Worm (Caenorhabditis elegans) whole organism, L2 larva: ENCODE data around the gene Y43B11AR.3.

Experiments used
- C34F6.9 ChIP-seq: fragments of 150-350 bp; optimal IDR thresholded peaks from 2 replicates; lab custom pipeline; 2014; ENCODE audit warnings: missing biosample characterization, missing genetic modification characterization
- F13H6.1 ChIP-seq: sonication (generic microtip); optimal IDR thresholded peaks from 2 replicates; lab custom pipeline; 2016; ENCODE audit warnings: missing genetic modification characterization, missing compliant biosample characterization
- R02D3.7 ChIP-seq: fragments of 150-350 bp; optimal IDR thresholded peaks from 2 replicates; lab custom pipeline; 2014; ENCODE audit warnings: missing biosample characterization, missing genetic modification characterization
- Y55F3AM.14 ChIP-seq: fragments of 200-800 bp; sonication (Bioruptor generic); optimal IDR thresholded peaks from 2 replicates; lab custom pipeline; 2018; ENCODE audit warnings: mild to moderate bottlenecking, missing genetic modification characterization, missing compliant biosample characterization
- alr-1 ChIP-seq: fragments of 150-350 bp; optimal IDR thresholded peaks from 2 replicates; lab custom pipeline; 2014; ENCODE audit warnings: missing biosample characterization, missing genetic modification characterization
- aly-2 ChIP-seq: fragments of 150-350 bp; optimal IDR thresholded peaks from 2 replicates; lab custom pipeline; 2014; ENCODE audit warnings: missing biosample characterization, missing genetic modification characterization
- ama-1 ChIP-seq: fragments of 150-350 bp; optimal IDR thresholded peaks from 2 replicates; lab custom pipeline; 2018; ENCODE audit warnings: inconsistent platforms
- blmp-1 ChIP-seq: sonication (generic microtip); optimal IDR thresholded peaks from 2 replicates; lab custom pipeline; 2017; ENCODE audit warnings: missing genetic modification characterization, mild to moderate bottlenecking, missing compliant biosample characterization, antibody characterized with exemption, moderate library complexity; ENCODE audit not compliant: insufficient read depth
- ceh-16 ChIP-seq: fragments of 150-350 bp; optimal IDR thresholded peaks from 2 replicates; lab custom pipeline; 2014; ENCODE audit warnings: missing biosample characterization, missing genetic modification characterization
- ceh-82 ChIP-seq: fragments of 150-350 bp; optimal IDR thresholded peaks from 2 replicates; lab custom pipeline; 2014; ENCODE audit warnings: missing biosample characterization, missing genetic modification characterization
- dmd-4 ChIP-seq: sonication (generic microtip); optimal IDR thresholded peaks from 2 replicates; lab custom pipeline; 2017; ENCODE audit warnings: missing biosample characterization, missing genetic modification characterization
- elt-1 ChIP-seq: fragments of 150-350 bp; optimal IDR thresholded peaks from 2 replicates; lab custom pipeline; 2014; ENCODE audit warnings: missing biosample characterization, missing genetic modification characterization
- elt-3 ChIP-seq: sonication (generic microtip); optimal IDR thresholded peaks from 2 replicates; lab custom pipeline; 2017; ENCODE audit warnings: missing biosample characterization, missing genetic modification characterization
- gmeb-1 ChIP-seq: fragments of 150-350 bp; optimal IDR thresholded peaks from 2 replicates; lab custom pipeline; 2014; ENCODE audit warnings: missing biosample characterization, missing genetic modification characterization
- lin-13 ChIP-seq: fragments of 150-350 bp; optimal IDR thresholded peaks from 2 replicates; lab custom pipeline; 2014; ENCODE audit warnings: missing biosample characterization, missing genetic modification reagents, missing genetic modification characterization
- lin-39 ChIP-seq: fragments of 150-350 bp; optimal IDR thresholded peaks from 2 replicates; lab custom pipeline; 2014; ENCODE audit warnings: missing biosample characterization, missing genetic modification reagents, missing genetic modification characterization
- lsy-2 ChIP-seq, 2 experiments: fragments of 150-350 bp in 1 of 2; sonication (generic microtip) in 1 of 2; optimal IDR thresholded peaks; 2 replicates each; lab custom pipeline; 2014 to 2017; ENCODE audit warnings: missing biosample characterization in 2 of 2, missing genetic modification characterization in 2 of 2
- mdl-1 ChIP-seq, 2 experiments: fragments of 150-350 bp in 1 of 2; sonication (generic microtip) in 1 of 2; optimal IDR thresholded peaks; 2 replicates each; lab custom pipeline; 2017; ENCODE audit warnings: missing biosample characterization in 2 of 2, missing genetic modification characterization in 2 of 2
- nhr-10 ChIP-seq: sonication (generic microtip); optimal IDR thresholded peaks from 2 replicates; lab custom pipeline; 2017; ENCODE audit warnings: missing biosample characterization, missing genetic modification characterization
- nhr-11 ChIP-seq: fragments of 150-350 bp; optimal IDR thresholded peaks from 2 replicates; lab custom pipeline; 2014; ENCODE audit warnings: missing biosample characterization, missing genetic modification characterization
- nhr-12 ChIP-seq: fragments of 150-350 bp; optimal IDR thresholded peaks from 2 replicates; lab custom pipeline; 2014; ENCODE audit warnings: missing biosample characterization, missing genetic modification characterization
- nhr-129 ChIP-seq: fragments of 150-350 bp; optimal IDR thresholded peaks from 2 replicates; lab custom pipeline; 2014; ENCODE audit warnings: missing biosample characterization, missing genetic modification characterization
- nhr-21 ChIP-seq: fragments of 150-350 bp; optimal IDR thresholded peaks from 2 replicates; lab custom pipeline; 2014; ENCODE audit warnings: missing biosample characterization, missing genetic modification characterization
- nhr-23 ChIP-seq: fragments of 150-350 bp; optimal IDR thresholded peaks from 2 replicates; lab custom pipeline; 2014; ENCODE audit warnings: missing biosample characterization, missing genetic modification reagents, missing genetic modification characterization
- nhr-237 ChIP-seq: fragments of 150-350 bp; optimal IDR thresholded peaks from 2 replicates; lab custom pipeline; 2014; ENCODE audit warnings: missing biosample characterization, missing genetic modification characterization
- nhr-25 ChIP-seq: fragments of 150-350 bp; sonication (generic microtip); optimal IDR thresholded peaks from 3 replicates; lab custom pipeline; 2014; ENCODE audit warnings: missing biosample characterization, missing genetic modification characterization
- nhr-6 ChIP-seq: fragments of 150-350 bp; optimal IDR thresholded peaks from 2 replicates; lab custom pipeline; 2014; ENCODE audit warnings: missing biosample characterization, missing genetic modification characterization
- nhr-77 ChIP-seq: fragments of 150-350 bp; optimal IDR thresholded peaks from 2 replicates; lab custom pipeline; 2014; ENCODE audit warnings: missing biosample characterization, missing genetic modification characterization
- peb-1 ChIP-seq: fragments of 150-350 bp; optimal IDR thresholded peaks from 2 replicates; lab custom pipeline; 2014; ENCODE audit warnings: missing biosample characterization, missing genetic modification characterization
- sem-4 ChIP-seq: fragments of 150-350 bp; optimal IDR thresholded peaks from 2 replicates; lab custom pipeline; 2014; ENCODE audit warnings: missing biosample characterization, missing genetic modification reagents, missing genetic modification characterization
- skn-1 ChIP-seq: sonication (generic microtip); optimal IDR thresholded peaks from 2 replicates; lab custom pipeline; 2017; ENCODE audit warnings: missing biosample characterization, missing genetic modification characterization
- sma-3 ChIP-seq: sonication (generic microtip); optimal IDR thresholded peaks from 2 replicates; lab custom pipeline; 2016; ENCODE audit warnings: missing genetic modification reagents, missing genetic modification characterization, missing compliant biosample characterization
- sma-9 ChIP-seq, 2 experiments: fragments of 150-350 bp in 1 of 2; sonication (generic microtip) in 1 of 2; optimal IDR thresholded peaks; 2 replicates each; lab custom pipeline; 2014 to 2016; ENCODE audit warnings: missing genetic modification characterization in 2 of 2, mild to moderate bottlenecking in 1 of 2, missing biosample characterization in 1 of 2, missing compliant biosample characterization in 1 of 2, missing genetic modification reagents in 1 of 2, moderate library complexity in 1 of 2
- snpc-4 ChIP-seq: fragments of 150-350 bp; optimal IDR thresholded peaks from 2 replicates; lab custom pipeline; 2014; ENCODE audit warnings: missing biosample characterization, missing genetic modification characterization
- unc-39 ChIP-seq: fragments of 150-350 bp; optimal IDR thresholded peaks from 2 replicates; lab custom pipeline; 2014; ENCODE audit warnings: missing biosample characterization, missing genetic modification characterization
- unc-62 ChIP-seq: fragments of 150-350 bp; optimal IDR thresholded peaks from 2 replicates; lab custom pipeline; 2014; ENCODE audit warnings: missing biosample characterization, missing genetic modification reagents, missing genetic modification characterization
- zag-1 ChIP-seq: fragments of 150-350 bp; optimal IDR thresholded peaks from 2 replicates; lab custom pipeline; 2014; ENCODE audit warnings: missing biosample characterization, missing genetic modification characterization
- ztf-1 ChIP-seq: fragments of 200-800 bp; sonication (Bioruptor generic); conservative IDR thresholded peaks from 2 replicates; pipeline ENCODE4 v1.3.6; 2022; ENCODE audit warnings: missing genetic modification characterization, missing compliant biosample characterization
- ztf-11 ChIP-seq: sonication (generic microtip); optimal IDR thresholded peaks from 2 replicates; lab custom pipeline; 2017; ENCODE audit warnings: missing biosample characterization, missing genetic modification characterization
- ztf-4 ChIP-seq: fragments of 150-350 bp; optimal IDR thresholded peaks from 2 replicates; lab custom pipeline; 2014; ENCODE audit warnings: missing biosample characterization, missing genetic modification characterization

Y43B11AR.3 gene

ce11 chrIV:7083382-7083784 lies at the start of gene Y43B11AR.3:
Y43B11AR.3 (minus strand) TSS chrIV:7083716.
- TF ChIP-seq sma-9 (GFP tag; optimal IDR thresholded peaks at IDR 0.05; lab: Kevin White, UChicago): no peak
- TF ChIP-seq sma-9 (tag; optimal IDR thresholded peaks at IDR 0.05; lab: Kevin White, UChicago): no peak
- TF ChIP-seq gmeb-1: no peak
- no peak for TF ChIP-seq mdl-1 (tag; optimal IDR thresholded peaks at IDR 0.05; lab: Kevin White, UChicago)
- no peak for TF ChIP-seq nhr-21 (tag; lab: Kevin White, UChicago)
- peak; percentile 33 for TF ChIP-seq nhr-11 (tag; lab: Kevin White, UChicago)
- TF ChIP-seq unc-39 (tag; lab: Kevin White, UChicago): no peak
- no peak for TF ChIP-seq zag-1 (tag; lab: Kevin White, UChicago)
- no peak for TF ChIP-seq nhr-12
- TF ChIP-seq ama-1 (lab: Kevin White, UChicago): peak; percentile 46

- TF ChIP-seq Y55F3AM.14 (GFP tag; lab: Kevin White, UChicago) (no peak), nhr-77 (no peak), ceh-82 (tag; lab: Kevin White, UChicago) (no peak), lsy-2 (tag; optimal IDR thresholded peaks at IDR 0.05; lab: Kevin White, UChicago) (peak in 1 of 2 experiments; percentile 52), unc-39 (tag; lab: Kevin White, UChicago) (no peak), nhr-237 (tag; lab: Kevin White, UChicago) (no peak), sma-3 (peak; percentile 37), ztf-1 (GFP tag; lab: Robert Waterston, UW) (no peak), alr-1 (tag; lab: Kevin White, UChicago) (no peak), C34F6.9 (tag; lab: Kevin White, UChicago) (peak; percentile 33), nhr-11 (tag; lab: Kevin White, UChicago) (no peak), gmeb-1 (peak; percentile 9), nhr-21 (tag; lab: Kevin White, UChicago) (no peak)
These were observed 49.6 kb upstream of the Y43B11AR.3 start, which contains the start of gene cyn-12 for ce11 chrIV:7133140-7133539. cyn-12 (minus strand) TSS chrIV:7133217.

ce11 chrIV:7131780-7132179 lies 48.3 kb upstream of the Y43B11AR.3 start, which contains the start of gene grsp-3:
grsp-3 (minus strand) TSS chrIV:7131928.
- TF ChIP-seq lin-39 (tag; lab: Kevin White, UChicago) (no peak), nhr-129 (tag; lab: Kevin White, UChicago) (peak; percentile 37), ztf-11 (no peak), nhr-21 (tag; lab: Kevin White, UChicago) (peak; percentile 53), nhr-77 (no peak), F13H6.1 (no peak), nhr-23 (tag; lab: Kevin White, UChicago) (no peak), ceh-82 (tag; lab: Kevin White, UChicago) (no peak), peb-1 (tag; lab: Kevin White, UChicago) (no peak), aly-2 (no peak), skn-1 (no peak), nhr-10 (tag; lab: Kevin White, UChicago) (no peak), mdl-1 (tag; optimal IDR thresholded peaks at IDR 0.05; lab: Kevin White, UChicago) (no peak), C34F6.9 (tag; lab: Kevin White, UChicago) (no peak), nhr-11 (tag; lab: Kevin White, UChicago) (no peak), lsy-2 (tag; optimal IDR thresholded peaks at IDR 0.05; lab: Kevin White, UChicago) (peak in 1 of 2 experiments; percentile 23), dmd-4 (tag; lab: Kevin White, UChicago) (no peak), gmeb-1 (no peak), sem-4 (tag; lab: Kevin White, UChicago) (no peak), sma-3 (peak; percentile 74), ztf-1 (GFP tag; lab: Robert Waterston, UW) (no peak), sma-9 (GFP tag; optimal IDR thresholded peaks at IDR 0.05; lab: Kevin White, UChicago) (peak; percentile 44), sma-9 (tag; optimal IDR thresholded peaks at IDR 0.05; lab: Kevin White, UChicago) (no peak), R02D3.7 (tag; lab: Kevin White, UChicago) (no peak), ama-1 (lab: Kevin White, UChicago) (no peak), elt-3 (tag; lab: Kevin White, UChicago) (no peak), blmp-1 (tag; lab: Kevin White, UChicago) (peak; percentile 43), snpc-4 (tag; lab: Kevin White, UChicago) (no peak), elt-1 (tag; lab: Kevin White, UChicago) (no peak), nhr-25 (peak; percentile 72), nhr-237 (tag; lab: Kevin White, UChicago) (no peak), ceh-16 (tag; lab: Kevin White, UChicago) (no peak), nhr-6 (tag; lab: Kevin White, UChicago) (no peak), ztf-4 (tag; lab: Kevin White, UChicago) (no peak), nhr-12 (no peak), lin-13 (no peak), unc-62 (no peak)
